Fruit fly (Drosophila melanogaster) whole organism, embryonic: ENCODE measurements around the gene Kyat.

ENCODE experiments used
- CG11398 ChIP-seq: fragments of 200-800 bp; sonication (Bioruptor generic); optimal IDR thresholded peaks from 2 replicates; lab custom pipeline; 2016; ENCODE audit warnings: missing biosample characterization, missing genetic modification characterization
- CG12236 ChIP-seq: fragments of 200-800 bp; sonication (Bioruptor generic); optimal IDR thresholded peaks from 2 replicates; lab custom pipeline; 2016; ENCODE audit warnings: missing biosample characterization, missing genetic modification characterization
- CG12299 ChIP-seq: fragments of 200-800 bp; sonication (Bioruptor generic); optimal IDR thresholded peaks from 2 replicates; lab custom pipeline; 2018; ENCODE audit warnings: missing biosample characterization, mild to moderate bottlenecking, missing genetic modification characterization
- CG13894 ChIP-seq: fragments of 200-800 bp; sonication (Bioruptor generic); optimal IDR thresholded peaks from 3 replicates; lab custom pipeline; 2018; ENCODE audit warnings: missing biosample characterization, mild to moderate bottlenecking, missing genetic modification characterization, moderate library complexity
- CG15479 ChIP-seq: fragments of 200-800 bp; sonication (Bioruptor generic); optimal IDR thresholded peaks from 3 replicates; lab custom pipeline; 2019; ENCODE audit warnings: missing biosample characterization, mild to moderate bottlenecking, missing genetic modification characterization, moderate library complexity
- CG15696 ChIP-seq: fragments of 200-800 bp; sonication (Bioruptor generic); optimal IDR thresholded peaks from 2 replicates; lab custom pipeline; 2019; ENCODE audit warnings: missing biosample characterization, mild to moderate bottlenecking, missing genetic modification characterization, moderate library complexity
- CG1647 ChIP-seq: fragments of 200-800 bp; sonication (Bioruptor generic); optimal IDR thresholded peaks from 3 replicates; lab custom pipeline; 2016; ENCODE audit warnings: missing biosample characterization, missing genetic modification characterization
- CG16779 ChIP-seq: fragments of 200-800 bp; sonication (Bioruptor generic); IDR thresholded peaks from 2 replicates; pipeline ENCODE4 v1.3.6; 2022; ENCODE audit warnings: missing biosample characterization, missing genetic modification characterization
- CG4360 ChIP-seq: fragments of 200-800 bp; sonication (Bioruptor generic); IDR thresholded peaks from 2 replicates; pipeline ENCODE4 v1.3.6; 2022; ENCODE audit warnings: missing biosample characterization, missing genetic modification characterization
- CG8281 ChIP-seq: fragments of 200-800 bp; sonication (Bioruptor generic); optimal IDR thresholded peaks from 2 replicates; lab custom pipeline; 2018; ENCODE audit warnings: missing biosample characterization, mild to moderate bottlenecking, missing genetic modification characterization, moderate library complexity
- CG9797 ChIP-seq: fragments of 200-800 bp; sonication (Bioruptor generic); optimal IDR thresholded peaks from 3 replicates; lab custom pipeline; 2018; ENCODE audit warnings: missing biosample characterization, mild to moderate bottlenecking, missing genetic modification characterization
- D ChIP-seq, 2 experiments: fragments of 200-800 bp in 1 of 2; fragments of >200 bp in 1 of 2; sonication (Bioruptor generic) in 1 of 2; optimal IDR thresholded peaks; 2 replicates in 1 of 2; 3 replicates in 1 of 2; lab custom pipeline; 2017; ENCODE audit warnings: mild to moderate bottlenecking in 1 of 2, missing biosample characterization in 1 of 2, missing genetic modification characterization in 1 of 2, missing genetic modification reagents in 1 of 2
- D19B ChIP-seq: fragments of 200-800 bp; sonication (Bioruptor generic); optimal IDR thresholded peaks from 2 replicates; lab custom pipeline; 2017; ENCODE audit warnings: missing biosample characterization, mild to moderate bottlenecking, missing genetic modification characterization
- Deaf1 ChIP-seq: fragments of 200-800 bp; optimal IDR thresholded peaks from 3 replicates; lab custom pipeline; 2019; ENCODE audit warnings: missing biosample characterization, mild to moderate bottlenecking, missing genetic modification characterization, moderate library complexity
- Drgx ChIP-seq: fragments of 200-800 bp; sonication (Bioruptor generic); IDR thresholded peaks from 2 replicates; pipeline ENCODE4 v1.3.6; 2022; ENCODE audit warnings: missing biosample characterization, missing genetic modification characterization
- Ets65A ChIP-seq: fragments of 200-800 bp; sonication (Bioruptor generic); peaks from one replicate; lab custom pipeline; 2016; ENCODE audit warnings: missing biosample characterization, missing genetic modification characterization
- HmgZ ChIP-seq: fragments of 200-800 bp; sonication (Bioruptor generic); optimal IDR thresholded peaks from 2 replicates; lab custom pipeline; 2018; ENCODE audit warnings: missing biosample characterization, mild to moderate bottlenecking, missing genetic modification characterization
- Hr78 ChIP-seq, 2 experiments: fragments of 200-800 bp in 1 of 2; fragments of >200 bp in 1 of 2; sonication (Bioruptor generic) in 1 of 2; optimal IDR thresholded peaks; 2 replicates each; lab custom pipeline; 2017 to 2019; ENCODE audit warnings: missing biosample characterization in 2 of 2, missing genetic modification characterization in 2 of 2, mild to moderate bottlenecking in 1 of 2, moderate library complexity in 1 of 2
- Lpt ChIP-seq: fragments of >200 bp; optimal IDR thresholded peaks from 2 replicates; lab custom pipeline; 2018; ENCODE audit warnings: missing biosample characterization, missing genetic modification characterization
- MESR4 ChIP-seq: fragments of 200-800 bp; sonication (Bioruptor generic); optimal IDR thresholded peaks from 2 replicates; lab custom pipeline; 2018; ENCODE audit warnings: missing biosample characterization, mild to moderate bottlenecking, missing genetic modification characterization, moderate library complexity
- Med ChIP-seq: fragments of 200-800 bp; sonication (Bioruptor generic); peaks from one replicate; lab custom pipeline; 2016; ENCODE audit warnings: missing biosample characterization, missing genetic modification characterization, mild to moderate bottlenecking, inconsistent platforms, moderate library complexity
- NFAT ChIP-seq: fragments of 200-800 bp; sonication (Bioruptor generic); IDR thresholded peaks from 2 replicates; pipeline ENCODE4 v1.3.6; 2022; ENCODE audit warnings: missing biosample characterization, missing genetic modification characterization
- Six4 ChIP-seq: fragments of 200-800 bp; sonication (Bioruptor generic); optimal IDR thresholded peaks from 2 replicates; lab custom pipeline; 2016; ENCODE audit warnings: missing biosample characterization, missing genetic modification characterization
- Trl ChIP-seq, 3 experiments: fragments of >200 bp in 2 of 3; fragments of 200-800 bp in 1 of 3; sonication (Bioruptor generic) in 1 of 3; optimal IDR thresholded peaks; 2 replicates in 1 of 3; 3 replicates in 2 of 3; lab custom pipeline; 2016 to 2017; ENCODE audit warnings: missing biosample characterization in 1 of 3, missing genetic modification characterization in 1 of 3
- abd-A ChIP-seq: fragments of 200-800 bp; sonication (Bioruptor generic); optimal IDR thresholded peaks from 3 replicates; lab custom pipeline; 2019; ENCODE audit warnings: missing biosample characterization, mild to moderate bottlenecking, missing genetic modification characterization, moderate library complexity
- cad ChIP-seq: fragments of >200 bp; optimal IDR thresholded peaks from 2 replicates; lab custom pipeline; 2017; ENCODE audit warnings: missing biosample characterization, missing genetic modification characterization
- cg ChIP-seq: fragments of 200-800 bp; sonication (Bioruptor generic); optimal IDR thresholded peaks from 3 replicates; lab custom pipeline; 2019; ENCODE audit warnings: missing biosample characterization, mild to moderate bottlenecking, missing genetic modification characterization, moderate library complexity
- dysf ChIP-seq: fragments of 200-800 bp; sonication (Bioruptor generic); IDR thresholded peaks from 3 replicates; pipeline ENCODE4 v1.3.6; 2022; ENCODE audit warnings: missing biosample characterization, missing genetic modification characterization
- hbn ChIP-seq: fragments of 200-800 bp; sonication (Bioruptor generic); IDR thresholded peaks from 2 replicates; pipeline ENCODE4 v1.3.6; 2022; ENCODE audit warnings: missing biosample characterization, missing genetic modification characterization; ENCODE audit not compliant: partially characterized antibody
- inv ChIP-seq: fragments of 200-800 bp; sonication (Bioruptor generic); IDR thresholded peaks from 2 replicates; pipeline ENCODE4 v1.3.6; 2022; ENCODE audit warnings: missing biosample characterization, missing genetic modification characterization; ENCODE audit not compliant: partially characterized antibody
- kni ChIP-seq: fragments of 200-800 bp; sonication (Bioruptor generic); optimal IDR thresholded peaks from 3 replicates; lab custom pipeline; 2017; ENCODE audit warnings: mild to moderate bottlenecking, missing biosample characterization, missing genetic modification reagents, missing genetic modification characterization
- nerfin-1 ChIP-seq: fragments of 200-800 bp; sonication (Bioruptor generic); optimal IDR thresholded peaks from 3 replicates; lab custom pipeline; 2019; ENCODE audit warnings: missing biosample characterization, mild to moderate bottlenecking, missing genetic modification characterization, moderate library complexity
- oc ChIP-seq: fragments of 200-800 bp; sonication (Bioruptor generic); optimal IDR thresholded peaks from 2 replicates; lab custom pipeline; 2018; ENCODE audit warnings: missing biosample characterization, mild to moderate bottlenecking, missing genetic modification characterization, moderate library complexity
- onecut ChIP-seq: fragments of 200-800 bp; sonication (Bioruptor generic); IDR thresholded peaks from 2 replicates; pipeline ENCODE4 v1.3.6; 2022; ENCODE audit warnings: missing biosample characterization, missing genetic modification characterization
- peb ChIP-seq: fragments of 200-800 bp; sonication (Bioruptor generic); IDR thresholded peaks from 2 replicates; pipeline ENCODE4 v1.3.6; 2022; ENCODE audit warnings: missing biosample characterization, missing genetic modification characterization
- pros ChIP-seq: fragments of 200-800 bp; sonication (Bioruptor generic); optimal IDR thresholded peaks from 3 replicates; lab custom pipeline; 2019; ENCODE audit warnings: missing biosample characterization, mild to moderate bottlenecking, missing genetic modification characterization, moderate library complexity
- pzg ChIP-seq: fragments of 200-800 bp; sonication (Bioruptor generic); optimal IDR thresholded peaks from 3 replicates; lab custom pipeline; 2018; ENCODE audit warnings: missing biosample characterization, mild to moderate bottlenecking, missing genetic modification characterization, moderate library complexity
- rib ChIP-seq: fragments of 200-800 bp; sonication (Bioruptor generic); IDR thresholded peaks from 2 replicates; pipeline ENCODE4 v1.3.6; 2022; ENCODE audit warnings: missing biosample characterization, missing genetic modification characterization
- row ChIP-seq: fragments of 200-800 bp; sonication (Bioruptor generic); IDR thresholded peaks from 3 replicates; pipeline ENCODE4 v1.3.6; 2022; ENCODE audit warnings: missing biosample characterization, missing genetic modification characterization
- seq ChIP-seq: fragments of 200-800 bp; sonication (Bioruptor generic); IDR thresholded peaks from 2 replicates; pipeline ENCODE4 v1.3.6; 2022; ENCODE audit warnings: missing biosample characterization, missing genetic modification characterization
- sqz ChIP-seq: fragments of 200-800 bp; sonication (Bioruptor generic); optimal IDR thresholded peaks from 3 replicates; lab custom pipeline; 2018; ENCODE audit warnings: missing biosample characterization, mild to moderate bottlenecking, missing genetic modification characterization
- tll ChIP-seq, 2 experiments: fragments of 200-800 bp in 1 of 2; fragments of >200 bp in 1 of 2; sonication (Bioruptor generic) in 1 of 2; optimal IDR thresholded peaks; 2 replicates each; lab custom pipeline; 2017 to 2019; ENCODE audit warnings: missing biosample characterization in 2 of 2, missing genetic modification characterization in 2 of 2, mild to moderate bottlenecking in 1 of 2, moderate library complexity in 1 of 2
- twi ChIP-seq: fragments of 200-800 bp; optimal IDR thresholded peaks from 2 replicates; lab custom pipeline; 2019; ENCODE audit warnings: missing biosample characterization, mild to moderate bottlenecking, missing genetic modification characterization, moderate library complexity
- unpg ChIP-seq: fragments of 200-800 bp; sonication (Bioruptor generic); optimal IDR thresholded peaks from 3 replicates; lab custom pipeline; 2018; ENCODE audit warnings: missing biosample characterization, mild to moderate bottlenecking, missing genetic modification characterization, moderate library complexity
- vnd ChIP-seq: fragments of 200-800 bp; sonication (Bioruptor generic); IDR thresholded peaks from 3 replicates; pipeline ENCODE4 v1.3.6; 2022; ENCODE audit warnings: missing biosample characterization, missing genetic modification characterization; ENCODE audit not compliant: partially characterized antibody
- wor ChIP-seq: fragments of 200-800 bp; sonication (Bioruptor generic); IDR thresholded peaks from 2 replicates; pipeline ENCODE4 v1.3.6; 2022; ENCODE audit warnings: missing biosample characterization, missing genetic modification characterization
- z ChIP-seq: fragments of 200-800 bp; sonication (Bioruptor generic); IDR thresholded peaks from 3 replicates; pipeline ENCODE4 v1.3.6; 2022; ENCODE audit warnings: missing biosample characterization, missing genetic modification characterization
- zen ChIP-seq: fragments of 200-800 bp; sonication (Bioruptor generic); optimal IDR thresholded peaks from 3 replicates; lab custom pipeline; 2018; ENCODE audit warnings: missing biosample characterization, mild to moderate bottlenecking, missing genetic modification characterization, moderate library complexity

Kyat gene

dm6 chr3R:11776068-11776767 is 46.1 kb downstream of the Kyat start:
- TF ChIP-seq seq (GFP tag; lab: Robert Waterston, UW) = peak; percentile 72; the same call in 1 of the 2 replicates
- TF ChIP-seq vnd = no peak
- peak; percentile 22; the same call in 1 of the 3 replicates for TF ChIP-seq row (GFP tag; lab: Robert Waterston, UW)
- peak in 1 of 2 experiments; percentile 16 for TF ChIP-seq tll (GFP tag; optimal IDR thresholded peaks at IDR 0.05; lab: Kevin White, UChicago)
- peak; percentile 88 for TF ChIP-seq z (GFP tag; lab: Robert Waterston, UW)
- TF ChIP-seq hbn = no peak
- no peak for TF ChIP-seq rib (GFP tag; lab: Robert Waterston, UW)
- TF ChIP-seq Trl (optimal IDR thresholded peaks at IDR 0.05; lab: Kevin White, UChicago) = peak in 1 of 2 experiments; percentile 19
- TF ChIP-seq Trl (GFP tag; optimal IDR thresholded peaks at IDR 0.05; lab: Kevin White, UChicago) = no peak
- peak; percentile 82 for TF ChIP-seq cg (GFP tag; lab: Kevin White, UChicago)
- peak; percentile 20 for TF ChIP-seq D19B (GFP tag; lab: Kevin White, UChicago)
- TF ChIP-seq CG4360 (GFP tag; lab: Robert Waterston, UW) = 0 out of 2 replicates have a peak, but pooled peaks have one; percentile 58
- TF ChIP-seq abd-A = peak; percentile 83
- TF ChIP-seq CG12236 (GFP tag; lab: Kevin White, UChicago) = no peak
- TF ChIP-seq inv (GFP tag; lab: Robert Waterston, UW) = no peak
- TF ChIP-seq NFAT = no peak
- no peak for TF ChIP-seq Six4 (GFP tag; lab: Kevin White, UChicago)
- TF ChIP-seq nerfin-1 = peak; percentile 42
- no peak for TF ChIP-seq CG9797 (GFP tag; lab: Kevin White, UChicago)
- no peak for TF ChIP-seq Deaf1 (tag; lab: Kevin White, UChicago)
- TF ChIP-seq CG11398 (GFP tag; lab: Kevin White, UChicago) = no peak
- no peak for TF ChIP-seq peb (GFP tag; lab: Robert Waterston, UW)
- peak; percentile 25 for TF ChIP-seq kni (GFP tag; lab: Kevin White, UChicago)
- TF ChIP-seq onecut (GFP tag; lab: Robert Waterston, UW) = peak; percentile 75
- peak; percentile 97 for TF ChIP-seq pros
- TF ChIP-seq CG13894 (tag; lab: Kevin White, UChicago) = peak; percentile 24
- no peak for TF ChIP-seq CG1647 (GFP tag; lab: Kevin White, UChicago)
- TF ChIP-seq CG15479 = no peak
- TF ChIP-seq twi = peak; percentile 94
- TF ChIP-seq Med (GFP tag; lab: Kevin White, UChicago) = peak; percentile 63
- TF ChIP-seq CG12299 (tag; lab: Kevin White, UChicago) = no peak
- no peak for TF ChIP-seq wor (GFP tag; lab: Robert Waterston, UW)
- no peak for TF ChIP-seq Drgx
- peak; percentile 13 for TF ChIP-seq sqz (GFP tag; lab: Kevin White, UChicago)
- TF ChIP-seq MESR4 (GFP tag; lab: Kevin White, UChicago) = no peak
- no peak for TF ChIP-seq pzg (GFP tag; lab: Kevin White, UChicago)
- TF ChIP-seq, all 482 proteins: peak for 17

- TF ChIP-seq CG8281 (no peak), Lpt (GFP tag; lab: Kevin White, UChicago) (peak; percentile 90), Ets65A (peak; percentile 45), CG16779 (GFP tag; lab: Robert Waterston, UW) (no peak), twi (peak; percentile 58), CG15696 (tag; lab: Kevin White, UChicago) (peak; percentile 4), HmgZ (tag; lab: Kevin White, UChicago) (no peak), unpg (no peak), CG15479 (peak; percentile 91), zen (peak; percentile 53), oc (peak; percentile 5), D (optimal IDR thresholded peaks at IDR 0.05; lab: Kevin White, UChicago) (peak; percentile 45), D (GFP tag; optimal IDR thresholded peaks at IDR 0.05; lab: Kevin White, UChicago) (no peak), cad (GFP tag; lab: Kevin White, UChicago) (peak; percentile 43), dysf (GFP tag; lab: Robert Waterston, UW) (no peak), kni (GFP tag; lab: Kevin White, UChicago) (peak; percentile 85), Hr78 (GFP tag; optimal IDR thresholded peaks at IDR 0.05; lab: Kevin White, UChicago) (peak in 1 of 2 experiments; percentile 28)
Measured at dm6 chr3R:11775207-11775606, 47.1 kb downstream of the Kyat start.
